Worm (Caenorhabditis elegans): ENCODE results near the gene F18E2.15.

- TF ChIP-seq aly-1 (tag; optimal IDR thresholded peaks at IDR 0.05) (no peak), B0310.2 (tag; optimal IDR thresholded peaks at IDR 0.05) (no peak), hmbx-1 (tag; optimal IDR thresholded peaks at IDR 0.05) (no peak), ets-7 (tag; optimal IDR thresholded peaks at IDR 0.05) (no peak), sea-1 (GFP tag; conservative IDR thresholded peaks at IDR 0.05) (no peak), ama-1 (optimal IDR thresholded peaks at IDR 0.05) (no peak), ceh-13 (GFP tag; optimal IDR thresholded peaks at IDR 0.05) (no peak)
Measured at ce11 chrV:12792752-12793151, 31.9 kb upstream of the F18E2.15 start, which contains the start of gene ugt-5.

Data from whole organism, early embryonic.